Fruit fly (Drosophila melanogaster) whole organism, adult: ENCODE measurements around the gene klar.

Source experiments
- CG11617 ChIP-seq: fragments of 200-800 bp; sonication (Bioruptor generic); optimal IDR thresholded peaks from 2 replicates; lab custom pipeline; 2017; ENCODE audit warnings: mild to moderate bottlenecking, missing biosample characterization, missing genetic modification reagents, missing genetic modification characterization
- CG12768 ChIP-seq: fragments of 200-800 bp; sonication (Bioruptor generic); optimal IDR thresholded peaks from 2 replicates; lab custom pipeline; 2017; ENCODE audit warnings: missing biosample characterization, missing genetic modification characterization, mild to moderate bottlenecking, moderate library complexity, missing genetic modification reagents
- CG14711 ChIP-seq: fragments of 200-800 bp; sonication (Bioruptor generic); optimal IDR thresholded peaks from 2 replicates; lab custom pipeline; 2018; ENCODE audit warnings: missing biosample characterization, mild to moderate bottlenecking, missing genetic modification characterization, moderate library complexity
- CG1620 ChIP-seq: fragments of 200-800 bp; sonication (Bioruptor generic); optimal IDR thresholded peaks from 2 replicates; lab custom pipeline; 2016; ENCODE audit warnings: missing biosample characterization, missing genetic modification characterization
- CG33017 ChIP-seq: fragments of 200-800 bp; sonication (Bioruptor generic); optimal IDR thresholded peaks from 2 replicates; lab custom pipeline; 2018; ENCODE audit warnings: missing biosample characterization, mild to moderate bottlenecking, missing genetic modification characterization, moderate library complexity
- CG5204 ChIP-seq: fragments of 200-800 bp; sonication (Bioruptor generic); optimal IDR thresholded peaks from 2 replicates; lab custom pipeline; 2016; ENCODE audit warnings: missing biosample characterization, missing genetic modification characterization
- CG7045 ChIP-seq: fragments of 200-800 bp; sonication (Bioruptor generic); optimal IDR thresholded peaks from 2 replicates; lab custom pipeline; 2017; ENCODE audit warnings: missing biosample characterization, mild to moderate bottlenecking, missing genetic modification characterization
- CG7101 ChIP-seq: fragments of 200-800 bp; sonication (Bioruptor generic); optimal IDR thresholded peaks from 2 replicates; lab custom pipeline; 2018; ENCODE audit warnings: missing biosample characterization, mild to moderate bottlenecking, missing genetic modification characterization, moderate library complexity
- Clk ChIP-seq: fragments of 200-800 bp; sonication (Bioruptor generic); optimal IDR thresholded peaks from 2 replicates; lab custom pipeline; 2017; ENCODE audit warnings: missing biosample characterization, missing genetic modification characterization
- Crg-1 ChIP-seq: fragments of 200-800 bp; sonication (Bioruptor generic); optimal IDR thresholded peaks from 2 replicates; lab custom pipeline; 2016; ENCODE audit warnings: missing biosample characterization, missing genetic modification characterization
- Hr96 ChIP-seq: fragments of 200-800 bp; sonication (Bioruptor generic); optimal IDR thresholded peaks from 2 replicates; lab custom pipeline; 2016; ENCODE audit warnings: missing biosample characterization, missing genetic modification characterization
- Mnt ChIP-seq: fragments of 200-800 bp; sonication (Bioruptor generic); optimal IDR thresholded peaks from 2 replicates; lab custom pipeline; 2016; ENCODE audit warnings: missing biosample characterization, mild to moderate bottlenecking, missing genetic modification characterization
- bab1 ChIP-seq: fragments of 200-800 bp; sonication (Bioruptor generic); optimal IDR thresholded peaks from 3 replicates; lab custom pipeline; 2019; ENCODE audit warnings: missing biosample characterization, mild to moderate bottlenecking, missing genetic modification characterization, moderate library complexity
- cic ChIP-seq: fragments of 200-800 bp; sonication (Bioruptor generic); optimal IDR thresholded peaks from 2 replicates; lab custom pipeline; 2017; ENCODE audit warnings: missing biosample characterization, mild to moderate bottlenecking, missing genetic modification characterization, moderate library complexity
- cnc ChIP-seq, 2 experiments: fragments of >200 bp; optimal IDR thresholded peaks; 2 replicates each; lab custom pipeline; 2017
- kay ChIP-seq: fragments of 200-800 bp; sonication (Bioruptor generic); peaks from one replicate; lab custom pipeline; 2016; ENCODE audit warnings: missing biosample characterization, missing genetic modification characterization, borderline replicate concordance
- ovo ChIP-seq: fragments of 200-800 bp; sonication (Bioruptor generic); optimal IDR thresholded peaks from 2 replicates; lab custom pipeline; 2016; ENCODE audit warnings: missing biosample characterization, missing genetic modification characterization
- pad ChIP-seq: fragments of 200-800 bp; sonication (Bioruptor generic); optimal IDR thresholded peaks from 3 replicates; lab custom pipeline; 2017; ENCODE audit warnings: missing biosample characterization, missing genetic modification characterization, mild to moderate bottlenecking, moderate library complexity, missing genetic modification reagents
- tj ChIP-seq: fragments of 200-800 bp; sonication (Bioruptor generic); optimal IDR thresholded peaks from 3 replicates; lab custom pipeline; 2017; ENCODE audit warnings: missing biosample characterization, mild to moderate bottlenecking, missing genetic modification characterization, moderate library complexity
- toe ChIP-seq: fragments of 200-800 bp; sonication (Bioruptor generic); optimal IDR thresholded peaks from 2 replicates; lab custom pipeline; 2016; ENCODE audit warnings: missing biosample characterization, missing genetic modification characterization

klar gene

DNA sequence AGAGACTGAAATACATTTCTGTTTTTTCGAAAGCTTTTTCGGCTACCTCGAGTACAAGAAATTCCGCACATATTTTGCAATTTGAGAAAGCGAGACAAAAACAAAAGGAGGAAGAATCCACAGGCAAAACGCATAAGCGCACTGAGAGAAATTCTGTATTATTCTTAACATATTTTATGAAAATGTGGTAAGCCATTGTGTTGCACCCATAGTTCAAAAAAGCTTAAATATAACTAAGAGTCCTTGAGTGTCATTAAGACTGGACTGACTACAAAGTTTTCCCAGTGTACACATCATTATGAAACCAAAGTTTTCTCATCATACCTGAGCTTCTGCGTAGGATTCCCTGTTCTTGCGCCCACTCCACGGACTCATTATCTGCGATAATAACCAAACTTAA, 119.8 kb downstream of the klar start:
- TF ChIP-seq CG7045 (no peak), CG33017 (no peak), CG5204 (GFP tag; lab: Kevin White, UChicago) (no peak), kay (no peak), Crg-1 (no peak), CG12768 (no peak), Clk (no peak), tj (GFP tag; lab: Kevin White, UChicago) (no peak), CG14711 (tag; lab: Kevin White, UChicago) (no peak), toe (GFP tag; lab: Kevin White, UChicago) (no peak), CG11617 (GFP tag; lab: Kevin White, UChicago) (no peak), Hr96 (GFP tag; lab: Kevin White, UChicago) (no peak), CG7101 (tag; lab: Kevin White, UChicago) (no peak), pad (no peak), CG1620 (GFP tag; lab: Kevin White, UChicago) (no peak), Mnt (GFP tag; lab: Kevin White, UChicago) (no peak), bab1 (no peak), cic (GFP tag; lab: Kevin White, UChicago) (no peak)

DNA sequence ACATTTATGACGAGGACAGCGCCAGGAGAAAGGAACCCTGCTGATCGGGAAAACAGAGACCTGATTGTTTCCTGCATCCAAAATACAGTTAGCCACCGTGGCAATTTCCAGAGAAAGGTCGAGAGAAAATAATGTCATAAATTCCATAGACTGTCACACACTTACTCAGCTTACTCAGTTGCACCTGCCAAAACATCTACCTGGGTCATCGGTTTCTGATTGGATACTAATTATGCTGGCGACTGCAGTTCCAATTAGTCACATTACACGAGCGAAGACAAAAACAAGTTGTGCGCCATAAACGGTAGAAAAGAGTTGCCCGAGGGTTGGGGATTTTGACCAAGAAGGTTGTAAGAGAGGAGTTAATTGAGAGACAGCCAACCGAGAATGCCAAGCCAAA, 124.1 kb downstream of the klar start:
- TF ChIP-seq toe (GFP tag; lab: Kevin White, UChicago) (no peak), Clk (no peak), CG7101 (tag; lab: Kevin White, UChicago) (no peak), cnc (optimal IDR thresholded peaks at IDR 0.05; lab: Kevin White, UChicago) (no peak), bab1 (no peak), CG12768 (no peak), pad (no peak), Hr96 (GFP tag; lab: Kevin White, UChicago) (no peak), CG33017 (no peak), Crg-1 (no peak), ovo (no peak), kay (no peak), Mnt (GFP tag; lab: Kevin White, UChicago) (no peak)

DNA sequence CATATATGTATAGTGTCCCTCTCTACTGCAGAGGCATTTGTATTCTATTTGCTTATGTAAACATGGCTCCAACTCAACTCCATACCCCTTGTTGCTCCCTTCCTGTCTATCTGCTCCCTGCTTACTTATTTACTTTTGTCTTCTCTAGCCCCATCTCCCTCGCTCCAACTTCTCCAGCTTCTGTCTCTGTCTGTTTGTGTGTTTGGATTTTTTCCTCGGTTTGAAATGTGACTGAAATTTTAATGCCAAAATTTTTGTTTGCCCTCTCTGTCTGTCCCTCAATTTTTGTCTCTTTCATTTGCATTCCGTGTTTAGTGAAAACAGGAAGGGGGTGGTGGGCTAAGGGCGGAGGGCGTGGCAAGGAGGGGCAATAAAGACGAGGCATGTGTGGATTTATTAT, 130.6 kb downstream of the klar start:
- TF ChIP-seq pad, result no peak
- no peak for TF ChIP-seq Crg-1
- no peak for TF ChIP-seq toe (GFP tag; lab: Kevin White, UChicago)
- no peak for TF ChIP-seq kay
- no peak for TF ChIP-seq CG7101 (tag; lab: Kevin White, UChicago)
- no peak for TF ChIP-seq CG12768
- no peak for TF ChIP-seq CG33017
- no peak for TF ChIP-seq Hr96 (GFP tag; lab: Kevin White, UChicago)
- no peak for TF ChIP-seq CG1620 (GFP tag; lab: Kevin White, UChicago)
- TF ChIP-seq CG14711 (tag; lab: Kevin White, UChicago), result no peak
- TF ChIP-seq Clk, result no peak
- no peak for TF ChIP-seq ovo
- no peak for TF ChIP-seq CG11617 (GFP tag; lab: Kevin White, UChicago)
- no peak for TF ChIP-seq CG5204 (GFP tag; lab: Kevin White, UChicago)

DNA sequence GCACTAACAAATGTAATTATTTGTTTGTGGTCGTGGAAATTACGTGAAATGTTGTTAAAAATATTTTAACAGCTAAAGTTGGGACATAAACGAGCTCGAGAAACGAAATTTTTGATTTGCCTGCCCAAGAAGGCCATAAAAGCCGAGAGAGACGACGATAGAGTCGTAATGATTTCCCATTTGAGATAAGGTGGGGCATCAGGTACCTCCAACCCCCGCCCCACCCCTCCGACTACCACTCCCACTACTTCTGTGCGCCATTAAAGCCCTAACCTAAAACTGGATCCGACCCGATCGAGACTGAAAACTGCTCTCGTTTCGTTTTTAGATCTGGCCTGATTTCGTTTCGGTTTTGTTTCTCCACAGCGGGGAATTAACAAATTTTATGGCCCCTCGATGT, 140.2 kb downstream of the klar start:
- TF ChIP-seq CG11617 (GFP tag; lab: Kevin White, UChicago), result no peak
- no peak for TF ChIP-seq pad
- TF ChIP-seq toe (GFP tag; lab: Kevin White, UChicago), result no peak
- no peak for TF ChIP-seq CG12768
- TF ChIP-seq CG1620 (GFP tag; lab: Kevin White, UChicago), result no peak
- TF ChIP-seq CG14711 (tag; lab: Kevin White, UChicago), result no peak
- TF ChIP-seq Crg-1, result no peak
- TF ChIP-seq kay, result no peak
- no peak for TF ChIP-seq Mnt (GFP tag; lab: Kevin White, UChicago)
- TF ChIP-seq bab1, result no peak
- TF ChIP-seq ovo, result no peak
- no peak for TF ChIP-seq Hr96 (GFP tag; lab: Kevin White, UChicago)
- no peak for TF ChIP-seq cic (GFP tag; lab: Kevin White, UChicago)
- TF ChIP-seq CG7101 (tag; lab: Kevin White, UChicago), result no peak
- no peak for TF ChIP-seq cnc (optimal IDR thresholded peaks at IDR 0.05; lab: Kevin White, UChicago)

DNA sequence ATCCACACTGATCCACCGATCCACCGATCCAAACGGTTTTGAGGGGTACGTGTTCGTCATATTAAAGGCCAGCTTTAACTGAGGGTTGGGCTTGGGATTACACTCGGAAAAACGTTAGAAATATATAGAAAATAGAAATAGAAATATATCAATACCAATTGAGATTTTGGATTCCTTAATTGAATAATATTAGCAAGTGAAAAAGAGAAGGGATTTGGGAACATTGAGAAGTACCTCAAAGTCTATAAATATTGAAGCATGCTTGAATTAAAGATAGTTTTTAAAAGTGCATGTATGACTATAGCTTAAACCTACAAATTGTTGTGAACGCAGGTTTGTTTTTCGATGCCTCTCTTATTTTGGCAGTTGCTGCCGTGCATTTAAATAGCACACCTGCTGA, 145.2 kb downstream of the klar start:
- no peak for TF ChIP-seq kay
- no peak for TF ChIP-seq toe (GFP tag; lab: Kevin White, UChicago)
- TF ChIP-seq CG5204 (GFP tag; lab: Kevin White, UChicago), result no peak
- TF ChIP-seq CG12768, result no peak

DNA sequence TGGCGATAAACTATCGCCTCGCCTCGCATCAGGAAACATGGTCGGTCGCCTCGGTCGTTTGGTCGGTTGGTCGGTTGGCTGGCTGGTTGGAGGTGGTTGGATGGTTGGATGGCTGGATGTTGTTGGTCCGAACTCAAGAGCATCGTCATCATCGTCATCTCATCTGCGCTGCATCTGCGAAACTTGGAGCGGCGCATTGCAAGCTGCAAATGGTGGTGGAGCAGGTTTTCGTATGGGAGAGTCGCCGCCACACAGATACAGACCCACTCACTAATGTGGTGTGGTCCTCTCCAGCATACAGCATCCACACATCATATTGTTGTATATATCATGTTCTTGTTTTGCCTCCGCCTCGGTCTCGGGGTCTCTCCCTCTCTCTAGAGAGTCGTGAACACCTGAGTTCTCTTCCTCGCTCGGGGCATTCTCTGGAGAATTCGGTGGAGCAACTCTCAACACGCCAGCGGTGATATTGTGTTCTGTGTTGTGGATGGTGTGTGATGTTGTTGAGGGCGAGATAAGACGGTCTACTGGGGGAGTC, 147.7 kb downstream of the klar start, which contains the start of gene trh:
trh (minus strand) TSS at position 12 of the 538 bp plus-strand sequence.
- TF ChIP-seq CG11617 (GFP tag; lab: Kevin White, UChicago), result no peak
- no peak for TF ChIP-seq toe (GFP tag; lab: Kevin White, UChicago)
- TF ChIP-seq bab1, result no peak
- no peak for TF ChIP-seq CG7101 (tag; lab: Kevin White, UChicago)
- no peak for TF ChIP-seq CG14711 (tag; lab: Kevin White, UChicago)
- no peak for TF ChIP-seq kay
- no peak for TF ChIP-seq CG12768
- no peak for TF ChIP-seq CG5204 (GFP tag; lab: Kevin White, UChicago)
- no peak for TF ChIP-seq CG7045
- no peak for TF ChIP-seq cnc (optimal IDR thresholded peaks at IDR 0.05; lab: Kevin White, UChicago)
- no peak for TF ChIP-seq pad
- no peak for TF ChIP-seq Mnt (GFP tag; lab: Kevin White, UChicago)
- TF ChIP-seq cic (GFP tag; lab: Kevin White, UChicago), result no peak
- TF ChIP-seq CG1620 (GFP tag; lab: Kevin White, UChicago), result no peak
- TF ChIP-seq tj (GFP tag; lab: Kevin White, UChicago), result no peak
- no peak for TF ChIP-seq ovo
- TF ChIP-seq Clk, result no peak
- TF ChIP-seq Hr96 (GFP tag; lab: Kevin White, UChicago), result no peak
- TF ChIP-seq CG33017, result no peak
- TF ChIP-seq Crg-1, result no peak

DNA sequence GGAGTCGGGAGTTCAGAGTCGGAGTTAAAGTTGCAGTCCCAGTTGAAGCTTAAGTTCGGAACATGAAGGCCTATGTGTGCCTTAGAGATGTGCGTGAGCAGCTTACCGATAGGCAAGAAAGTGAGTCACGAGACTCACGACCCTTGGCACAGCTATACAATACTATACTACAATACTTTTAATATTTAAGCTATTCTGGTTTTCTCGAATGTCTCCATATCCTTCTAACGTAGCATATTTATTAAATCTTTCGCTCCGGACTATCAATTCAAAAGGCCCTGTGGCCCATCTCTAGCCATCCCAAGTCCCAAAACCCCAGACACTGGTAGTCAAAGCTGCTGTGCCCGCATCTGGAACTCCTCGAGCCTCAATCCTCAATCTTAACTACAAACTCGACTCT, 150.2 kb downstream of the klar start:
- no peak for TF ChIP-seq CG7045
- no peak for TF ChIP-seq Hr96 (GFP tag; lab: Kevin White, UChicago)
- no peak for TF ChIP-seq cnc (optimal IDR thresholded peaks at IDR 0.05; lab: Kevin White, UChicago)
- TF ChIP-seq CG5204 (GFP tag; lab: Kevin White, UChicago), result no peak
- TF ChIP-seq kay, result no peak
- TF ChIP-seq toe (GFP tag; lab: Kevin White, UChicago), result no peak
- no peak for TF ChIP-seq CG14711 (tag; lab: Kevin White, UChicago)
- no peak for TF ChIP-seq Mnt (GFP tag; lab: Kevin White, UChicago)
- no peak for TF ChIP-seq cic (GFP tag; lab: Kevin White, UChicago)
- TF ChIP-seq Clk, result no peak
- no peak for TF ChIP-seq CG33017
- no peak for TF ChIP-seq CG11617 (GFP tag; lab: Kevin White, UChicago)
- TF ChIP-seq Crg-1, result no peak
- TF ChIP-seq CG7101 (tag; lab: Kevin White, UChicago), result no peak
- no peak for TF ChIP-seq CG12768
- TF ChIP-seq tj (GFP tag; lab: Kevin White, UChicago), result no peak
- TF ChIP-seq CG1620 (GFP tag; lab: Kevin White, UChicago), result no peak
